Worm (Caenorhabditis elegans): ENCODE data around the gene fkb-3.

The fkb-3 gene

ce11 chrV:7237133-7237532 lies 12.1 kb downstream of the fkb-3 start, which contains the start of gene hyls-1 (continued):
- TF ChIP-seq aly-2 (tag; optimal IDR thresholded peaks at IDR 0.05) (no peak), ceh-82 (tag; optimal IDR thresholded peaks at IDR 0.05) (peak; percentile 73), lin-39 (tag; optimal IDR thresholded peaks at IDR 0.05) (no peak), ZK546.5 (tag; optimal IDR thresholded peaks at IDR 0.05) (peak; percentile 16)

ce11 chrV:7239471-7239870 lies 14.4 kb downstream of the fkb-3 start, which contains the start of gene C05C8.1:
Gene C05C8.1, plus strand, starts transcription at chrV:7239771.
- TF ChIP-seq nhr-10 (tag; optimal IDR thresholded peaks at IDR 0.05), result no peak
- no peak for TF ChIP-seq egl-27 (tag; optimal IDR thresholded peaks at IDR 0.05)
- no peak for TF ChIP-seq fos-1 (tag; optimal IDR thresholded peaks at IDR 0.05)
- no peak for TF ChIP-seq mdl-1 (tag; optimal IDR thresholded peaks at IDR 0.05)
- no peak for TF ChIP-seq nhr-12 (tag; optimal IDR thresholded peaks at IDR 0.05)
- TF ChIP-seq unc-62 (GFP tag; optimal IDR thresholded peaks at IDR 0.05), result no peak
- TF ChIP-seq lin-13 (GFP tag; optimal IDR thresholded peaks at IDR 0.05), result no peak
- TF ChIP-seq ztf-4 (tag; optimal IDR thresholded peaks at IDR 0.05), result no peak
- TF ChIP-seq elt-3 (tag; optimal IDR thresholded peaks at IDR 0.05), result no peak
- TF ChIP-seq unc-55 (GFP tag; optimal IDR thresholded peaks at IDR 0.05), result no peak
- no peak for TF ChIP-seq sma-9 (GFP tag; optimal IDR thresholded peaks at IDR 0.05)
- TF ChIP-seq sma-9 (tag; optimal IDR thresholded peaks at IDR 0.05), result no peak
- no peak for TF ChIP-seq lin-39 (tag; optimal IDR thresholded peaks at IDR 0.05)
- no peak for TF ChIP-seq elt-1 (tag; optimal IDR thresholded peaks at IDR 0.05)
- no peak for TF ChIP-seq Y55F3AM.14 (GFP tag; optimal IDR thresholded peaks at IDR 0.05)
- no peak for TF ChIP-seq crh-2 (tag; optimal IDR thresholded peaks at IDR 0.05)
- TF ChIP-seq nhr-11 (tag; optimal IDR thresholded peaks at IDR 0.05), result no peak
- no peak for TF ChIP-seq C34F6.9 (tag; optimal IDR thresholded peaks at IDR 0.05)
- no peak for TF ChIP-seq nhr-237 (tag; optimal IDR thresholded peaks at IDR 0.05)
- no peak for TF ChIP-seq alr-1 (tag; optimal IDR thresholded peaks at IDR 0.05)

ce11 chrV:7246951-7247350 lies 21.9 kb downstream of the fkb-3 start, which contains the start of gene C05C8.7:
Gene C05C8.7, minus strand, starts transcription at chrV:7247050.
- TF ChIP-seq lin-11 (tag; optimal IDR thresholded peaks at IDR 0.05) (no peak), nhr-25 (tag; optimal IDR thresholded peaks at IDR 0.05) (no peak), elt-1 (tag; optimal IDR thresholded peaks at IDR 0.05) (no peak), elt-3 (tag; optimal IDR thresholded peaks at IDR 0.05) (no peak), ama-1 (optimal IDR thresholded peaks at IDR 0.05) (no peak), unc-39 (tag; optimal IDR thresholded peaks at IDR 0.05) (no peak)

ce11 chrV:7248227-7248953 lies 23.4 kb downstream of the fkb-3 start:
- TF ChIP-seq nhr-25 (tag; optimal IDR thresholded peaks at IDR 0.05) (peak; percentile 20), lsy-2 (tag; optimal IDR thresholded peaks at IDR 0.05) (no peak), sma-9 (GFP tag; optimal IDR thresholded peaks at IDR 0.05) (peak; percentile 25), sma-9 (tag; optimal IDR thresholded peaks at IDR 0.05) (no peak), fos-1 (tag; optimal IDR thresholded peaks at IDR 0.05) (no peak)

- no peak for TF ChIP-seq elt-3 (tag; optimal IDR thresholded peaks at IDR 0.05)
- TF ChIP-seq Y55F3AM.14 (GFP tag; optimal IDR thresholded peaks at IDR 0.05), result no peak
- TF ChIP-seq unc-55 (GFP tag; optimal IDR thresholded peaks at IDR 0.05), result no peak
- no peak for TF ChIP-seq unc-62 (GFP tag; optimal IDR thresholded peaks at IDR 0.05)
- no peak for TF ChIP-seq lin-13 (GFP tag; optimal IDR thresholded peaks at IDR 0.05)
- TF ChIP-seq sem-4 (tag; optimal IDR thresholded peaks at IDR 0.05), result no peak
- TF ChIP-seq nhr-11 (tag; optimal IDR thresholded peaks at IDR 0.05), result no peak
- no peak for TF ChIP-seq lin-11 (tag; optimal IDR thresholded peaks at IDR 0.05)
- TF ChIP-seq R02D3.7 (tag; optimal IDR thresholded peaks at IDR 0.05), result no peak
- TF ChIP-seq fos-1 (tag; optimal IDR thresholded peaks at IDR 0.05), result no peak
- no peak for TF ChIP-seq ceh-16 (tag; optimal IDR thresholded peaks at IDR 0.05)
- no peak for TF ChIP-seq elt-1 (tag; optimal IDR thresholded peaks at IDR 0.05)
- TF ChIP-seq dmd-4 (tag; optimal IDR thresholded peaks at IDR 0.05), result no peak
- no peak for TF ChIP-seq ztf-11 (tag; optimal IDR thresholded peaks at IDR 0.05)
Observed at ce11 chrV:7255095-7255494, 30.1 kb downstream of the fkb-3 start, which contains the start of gene C05C8.8. Gene C05C8.8, minus strand, starts transcription at chrV:7255195.
